Fruit fly (Drosophila melanogaster) whole organism, wandering third instar larva: ENCODE measurements around the gene CG31463.

Experiments
- Abd-B ChIP-seq: fragments of >200 bp; optimal IDR thresholded peaks from 2 replicates; lab custom pipeline; 2017; ENCODE audit warnings: missing biosample characterization, missing genetic modification characterization
- CG32264 ChIP-seq: fragments of 200-800 bp; sonication (Bioruptor generic); optimal IDR thresholded peaks from 2 replicates; lab custom pipeline; 2016; ENCODE audit warnings: missing biosample characterization, missing genetic modification characterization
- CG9705 ChIP-seq: fragments of 200-800 bp; sonication (Bioruptor generic); optimal IDR thresholded peaks from 2 replicates; lab custom pipeline; 2018; ENCODE audit warnings: missing biosample characterization, mild to moderate bottlenecking, missing genetic modification characterization
- Dfd ChIP-seq: fragments of >200 bp; optimal IDR thresholded peaks from 2 replicates; lab custom pipeline; 2017; ENCODE audit warnings: missing biosample characterization, missing genetic modification characterization
- GATAd ChIP-seq: sonication (Bioruptor generic); optimal IDR thresholded peaks from 2 replicates; lab custom pipeline; 2016; ENCODE audit warnings: missing biosample characterization, missing genetic modification characterization
- HLH106 ChIP-seq: fragments of 200-800 bp; optimal IDR thresholded peaks from 3 replicates; lab custom pipeline; 2019; ENCODE audit warnings: missing biosample characterization, mild to moderate bottlenecking, missing genetic modification characterization, moderate library complexity
- Hnf4 ChIP-seq: fragments of 200-800 bp; sonication (Bioruptor generic); optimal IDR thresholded peaks from 2 replicates; lab custom pipeline; 2016; ENCODE audit warnings: missing biosample characterization, mild to moderate bottlenecking, missing genetic modification characterization
- Hr78 ChIP-seq: fragments of >200 bp; optimal IDR thresholded peaks from 2 replicates; lab custom pipeline; 2017; ENCODE audit warnings: missing biosample characterization, missing genetic modification characterization
- Hr83 ChIP-seq: fragments of 200-300 bp; sonication (Bioruptor generic); optimal IDR thresholded peaks from 2 replicates; lab custom pipeline; 2016; ENCODE audit warnings: missing biosample characterization, mild to moderate bottlenecking, missing genetic modification characterization, moderate library complexity; ENCODE audit not compliant: poor library complexity, severe bottlenecking
- Jra ChIP-seq: sonication (Bioruptor generic); optimal IDR thresholded peaks from 2 replicates; lab custom pipeline; 2016; ENCODE audit warnings: missing biosample characterization, missing genetic modification characterization
- Myc ChIP-seq: fragments of >200 bp; optimal IDR thresholded peaks from 2 replicates; lab custom pipeline; 2017
- N ChIP-seq: fragments of >200 bp; optimal IDR thresholded peaks from 2 replicates; lab custom pipeline; 2018; ENCODE audit warnings: missing biosample characterization, missing external identifiers, missing genetic modification characterization
- OdsH ChIP-seq: fragments of 200-800 bp; sonication (Bioruptor generic); optimal IDR thresholded peaks from 2 replicates; lab custom pipeline; 2016; ENCODE audit warnings: missing biosample characterization, mild to moderate bottlenecking, missing genetic modification characterization
- Rel ChIP-seq, 2 experiments: fragments of 200-800 bp; sonication (Bioruptor generic) in 1 of 2; optimal IDR thresholded peaks; 2 replicates in 1 of 2; 3 replicates in 1 of 2; lab custom pipeline; 2016 to 2019; ENCODE audit warnings: mild to moderate bottlenecking in 2 of 2, missing biosample characterization in 2 of 2, missing genetic modification characterization in 2 of 2, moderate library complexity in 1 of 2
- Sp1 ChIP-seq: fragments of 200-800 bp; sonication (Bioruptor generic); optimal IDR thresholded peaks from 3 replicates; lab custom pipeline; 2019; ENCODE audit warnings: missing biosample characterization, mild to moderate bottlenecking, missing genetic modification characterization, moderate library complexity
- Vsx2 ChIP-seq: fragments of 200-300, 225-300 bp; sonication (Bioruptor generic); optimal IDR thresholded peaks from 2 replicates; lab custom pipeline; 2018; ENCODE audit warnings: missing biosample characterization, missing genetic modification characterization; ENCODE audit not compliant: partially characterized antibody
- br ChIP-seq: fragments of 200-800 bp; sonication (Bioruptor generic); optimal IDR thresholded peaks from 2 replicates; lab custom pipeline; 2016; ENCODE audit warnings: missing biosample characterization, missing genetic modification characterization
- brk ChIP-seq: fragments of 200-800 bp; sonication (Bioruptor generic); optimal IDR thresholded peaks from 2 replicates; lab custom pipeline; 2016; ENCODE audit warnings: missing biosample characterization, mild to moderate bottlenecking, missing genetic modification characterization
- dmrt93B ChIP-seq: fragments of 200-800 bp; sonication (Bioruptor generic); optimal IDR thresholded peaks from 2 replicates; lab custom pipeline; 2018; ENCODE audit warnings: missing biosample characterization, mild to moderate bottlenecking, missing genetic modification characterization
- dsf ChIP-seq: sonication (Bioruptor generic); optimal IDR thresholded peaks from 2 replicates; lab custom pipeline; 2016; ENCODE audit warnings: missing biosample characterization, missing genetic modification characterization, borderline replicate concordance
- ey ChIP-seq: fragments of 200-800 bp; sonication (Bioruptor generic); optimal IDR thresholded peaks from 2 replicates; lab custom pipeline; 2016; ENCODE audit warnings: missing biosample characterization, missing genetic modification characterization
- foxo ChIP-seq, 2 experiments: fragments of 200-800 bp; sonication (Bioruptor generic); optimal IDR thresholded peaks; 2 replicates in 1 of 2; 3 replicates in 1 of 2; lab custom pipeline; 2016 to 2017; ENCODE audit warnings: missing biosample characterization in 2 of 2, missing genetic modification characterization in 2 of 2
- fru ChIP-seq: fragments of 200-800 bp; sonication (Bioruptor generic); optimal IDR thresholded peaks from 3 replicates; lab custom pipeline; 2016; ENCODE audit warnings: missing biosample characterization, mild to moderate bottlenecking, missing genetic modification characterization
- h ChIP-seq: fragments of 200-800 bp; sonication (Bioruptor generic); optimal IDR thresholded peaks from 3 replicates; lab custom pipeline; 2016; ENCODE audit warnings: missing biosample characterization, mild to moderate bottlenecking, missing genetic modification characterization
- jim ChIP-seq: fragments of 175-275, 200-325 bp; sonication (Bioruptor generic); optimal IDR thresholded peaks from 2 replicates; lab custom pipeline; 2016; ENCODE audit warnings: missing biosample characterization, mild to moderate bottlenecking, missing genetic modification characterization
- lola ChIP-seq: fragments of >200 bp; optimal IDR thresholded peaks from 2 replicates; lab custom pipeline; 2017; ENCODE audit warnings: missing biosample characterization, missing genetic modification characterization
- pan ChIP-seq: fragments of >200 bp; optimal IDR thresholded peaks from 2 replicates; lab custom pipeline; 2017
- psq ChIP-seq: fragments of 200-800 bp; sonication (Bioruptor generic); optimal IDR thresholded peaks from 3 replicates; lab custom pipeline; 2017; ENCODE audit warnings: missing biosample characterization, mild to moderate bottlenecking, missing genetic modification characterization, moderate library complexity
- rgr ChIP-seq: fragments of 200-800 bp; sonication (Bioruptor generic); optimal IDR thresholded peaks from 3 replicates; lab custom pipeline; 2016; ENCODE audit warnings: missing biosample characterization, mild to moderate bottlenecking, missing genetic modification characterization
- sage ChIP-seq: fragments of 200-800 bp; sonication (Bioruptor generic); optimal IDR thresholded peaks from 2 replicates; lab custom pipeline; 2016; ENCODE audit warnings: missing biosample characterization, mild to moderate bottlenecking, missing genetic modification characterization
- sv ChIP-seq: fragments of 200-800 bp; sonication (Bioruptor generic); optimal IDR thresholded peaks from 3 replicates; lab custom pipeline; 2016; ENCODE audit warnings: missing biosample characterization, missing genetic modification characterization
- tai ChIP-seq: sonication (Bioruptor generic); optimal IDR thresholded peaks from 2 replicates; lab custom pipeline; 2016; ENCODE audit warnings: missing biosample characterization, missing genetic modification characterization
- usp ChIP-seq: fragments of >200 bp; optimal IDR thresholded peaks from 2 replicates; lab custom pipeline; 2017; ENCODE audit warnings: missing biosample characterization, missing genetic modification characterization
- woc ChIP-seq: sonication (Bioruptor generic); optimal IDR thresholded peaks from 2 replicates; lab custom pipeline; 2016; ENCODE audit warnings: missing biosample characterization, mild to moderate bottlenecking, missing genetic modification characterization

The CG31463 gene

DNA sequence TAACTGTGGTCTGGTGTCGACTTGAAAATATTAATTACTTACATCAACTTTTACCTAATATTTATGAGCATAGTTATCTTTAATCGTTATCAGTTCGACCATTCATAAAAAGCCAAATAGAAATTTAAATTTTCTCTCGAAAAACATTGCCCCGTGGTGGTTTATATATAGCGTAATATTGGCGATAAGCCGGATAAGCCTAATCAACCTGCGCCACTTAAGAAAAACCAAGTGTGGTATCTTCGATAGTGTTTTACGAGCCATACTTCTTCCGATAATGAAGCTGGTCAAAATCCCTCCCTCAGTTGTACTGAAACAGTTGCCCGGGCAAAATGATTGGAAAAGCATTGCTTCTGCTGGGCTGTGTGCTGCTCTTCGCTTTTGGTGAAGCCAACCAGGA lies at the start of gene CG31463:
Gene CG31463, plus strand, starts transcription at position 302 of the 400 bp plus-strand sequence.
- TF ChIP-seq h (GFP tag; lab: Kevin White, UChicago) (no peak), Dfd (GFP tag; lab: Kevin White, UChicago) (no peak), jim (GFP tag; lab: Kevin White, UChicago) (no peak), foxo (GFP tag; optimal IDR thresholded peaks at IDR 0.05; lab: Kevin White, UChicago) (no peak), usp (GFP tag; lab: Kevin White, UChicago) (no peak), dmrt93B (GFP tag; lab: Kevin White, UChicago) (no peak), pan (lab: Kevin White, UChicago) (no peak), Hr78 (GFP tag; lab: Kevin White, UChicago) (no peak), CG32264 (GFP tag; lab: Kevin White, UChicago) (no peak), Sp1 (GFP tag; lab: Kevin White, UChicago) (no peak), ey (GFP tag; lab: Kevin White, UChicago) (no peak), rgr (no peak), N (GFP tag; lab: Kevin White, UChicago) (no peak), brk (GFP tag; lab: Kevin White, UChicago) (no peak), woc (GFP tag; lab: Kevin White, UChicago) (no peak)
- TF ChIP-seq, all 38 proteins: peak for 0

DNA sequence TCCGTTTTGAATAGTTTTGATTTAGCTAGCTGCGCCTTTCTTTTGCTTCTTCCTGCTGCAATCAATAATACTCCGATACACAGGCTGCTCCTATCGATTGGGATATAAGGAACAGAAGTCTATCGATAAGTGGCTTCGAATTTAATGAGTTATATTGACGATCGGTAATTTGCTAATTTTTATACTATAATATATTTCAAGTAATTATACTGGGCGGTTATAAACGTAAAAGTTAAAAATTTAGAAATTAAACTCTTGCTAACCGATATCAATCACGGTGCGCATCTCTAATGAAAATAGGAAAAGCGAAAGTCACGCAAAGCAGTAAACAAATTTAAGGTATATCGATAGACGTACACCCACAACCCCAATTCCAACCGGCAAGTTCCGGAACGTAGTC lies 48.4 kb upstream of the CG31463 start, which contains the start of the genes CG9636, CG18749 and CG33722:
Gene CG9636, minus strand, starts transcription at position 73 of the 400 bp plus-strand sequence.
Gene CG18749, plus strand, starts transcription at position 336 of the 400 bp plus-strand sequence.
Gene CG33722, plus strand, starts transcription at position 336 of the 400 bp plus-strand sequence.
- TF ChIP-seq lola (GFP tag; lab: Kevin White, UChicago): no peak
- TF ChIP-seq HLH106: peak; percentile 72
- peak; percentile 71 for TF ChIP-seq dsf
- peak; percentile 83 for TF ChIP-seq sage (GFP tag; lab: Kevin White, UChicago)
- peak; percentile 67 for TF ChIP-seq ey (GFP tag; lab: Kevin White, UChicago)
- peak; percentile 81 for TF ChIP-seq psq
- no peak for TF ChIP-seq Hr78 (GFP tag; lab: Kevin White, UChicago)
- no peak for TF ChIP-seq usp (GFP tag; lab: Kevin White, UChicago)
- TF ChIP-seq N (GFP tag; lab: Kevin White, UChicago): no peak
- TF ChIP-seq Hnf4 (GFP tag; lab: Kevin White, UChicago): peak; percentile 89
- TF ChIP-seq CG32264 (GFP tag; lab: Kevin White, UChicago): peak; percentile 40
- no peak for TF ChIP-seq Hr83 (GFP tag; lab: Kevin White, UChicago)
- TF ChIP-seq h (GFP tag; lab: Kevin White, UChicago): peak; percentile 89
- TF ChIP-seq Rel (GFP tag; optimal IDR thresholded peaks at IDR 0.05; lab: Kevin White, UChicago): peak; percentile 62
- TF ChIP-seq Rel (tag; optimal IDR thresholded peaks at IDR 0.05; lab: Kevin White, UChicago): peak; percentile 87
- TF ChIP-seq Sp1 (GFP tag; lab: Kevin White, UChicago): peak; percentile 67
- TF ChIP-seq sv: peak; percentile 62
- no peak for TF ChIP-seq tai
- TF ChIP-seq rgr: peak; percentile 83
- TF ChIP-seq CG9705 (GFP tag; lab: Kevin White, UChicago): peak; percentile 50
- TF ChIP-seq Jra: peak; percentile 81
- TF ChIP-seq foxo (GFP tag; optimal IDR thresholded peaks at IDR 0.05; lab: Kevin White, UChicago): peak; percentile 23 to 80
- TF ChIP-seq GATAd (GFP tag; lab: Kevin White, UChicago): no peak
- peak; percentile 70 for TF ChIP-seq woc (GFP tag; lab: Kevin White, UChicago)
- TF ChIP-seq Myc: peak; percentile 36
- TF ChIP-seq brk (GFP tag; lab: Kevin White, UChicago): peak; percentile 93
- TF ChIP-seq dmrt93B (GFP tag; lab: Kevin White, UChicago): no peak
- peak; percentile 73 for TF ChIP-seq br (GFP tag; lab: Kevin White, UChicago)
- peak; percentile 81 for TF ChIP-seq OdsH (GFP tag; lab: Kevin White, UChicago)
- TF ChIP-seq jim (GFP tag; lab: Kevin White, UChicago): no peak
- TF ChIP-seq fru: peak; percentile 70
- TF ChIP-seq pan (lab: Kevin White, UChicago): no peak
- TF ChIP-seq Abd-B: no peak
- no peak for TF ChIP-seq Vsx2 (GFP tag; lab: Kevin White, UChicago)

DNA sequence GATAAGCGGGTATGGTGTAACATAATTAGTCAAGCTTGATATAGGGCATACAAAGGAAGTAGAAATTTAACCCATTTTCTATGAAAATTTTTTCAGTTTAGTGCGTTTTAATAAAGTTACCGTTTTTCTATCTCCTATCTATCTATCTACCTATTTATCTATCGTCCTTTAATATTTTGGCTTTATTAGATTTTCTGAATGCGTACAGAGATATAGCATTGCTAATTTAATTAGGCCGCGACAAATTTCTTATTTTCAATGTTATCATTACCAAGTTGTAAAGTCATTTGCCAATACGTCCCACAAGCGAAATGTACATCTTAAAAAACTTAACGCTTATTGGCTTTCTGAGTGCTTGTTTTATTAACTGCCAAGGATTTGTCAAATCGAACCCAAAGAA lies 44.0 kb upstream of the CG31463 start, which contains the start of gene CG15864:
Gene CG15864, plus strand, starts transcription at position 301 of the 400 bp plus-strand sequence.
- TF ChIP-seq h (GFP tag; lab: Kevin White, UChicago) (no peak), usp (GFP tag; lab: Kevin White, UChicago) (no peak), fru (no peak)
- TF ChIP-seq, all 38 proteins: peak for 0
